Worm (Caenorhabditis elegans): ENCODE data around the gene T20F7.1.
"Not testable (repeated sequence)": the region's sequence is repeated elsewhere in the genome, so short reads cannot be mapped to it uniquely, and the experiment has no call there.

The T20F7.1 gene

DNA sequence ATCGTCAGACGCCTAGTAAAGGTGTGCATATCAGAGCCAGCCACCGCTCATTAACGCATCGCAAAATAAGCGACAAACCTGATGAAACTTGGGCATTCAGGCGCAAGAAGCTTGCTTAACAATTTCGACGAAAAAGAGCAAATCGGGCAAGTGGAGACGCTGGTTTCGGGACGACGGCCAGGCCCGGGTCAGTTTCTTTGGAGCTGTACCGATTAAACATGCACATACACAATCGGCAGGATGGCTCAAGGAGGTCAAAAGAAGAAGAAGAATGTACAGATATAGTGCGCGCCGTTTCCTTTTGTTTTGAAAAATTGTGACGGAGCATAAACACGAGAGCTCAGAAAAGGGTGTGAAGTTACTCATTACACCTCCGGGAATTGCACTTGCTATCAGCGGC is 46.2 kb upstream of the T20F7.1 start:
- TF ChIP-seq ama-1 (optimal IDR thresholded peaks at IDR 0.05): no peak
- no peak for TF ChIP-seq ama-1 (GFP tag; optimal IDR thresholded peaks at IDR 0.05)
- TF ChIP-seq dox-1 (GFP tag; IDR thresholded peaks at IDR 0.05): no peak
- TF ChIP-seq T26A5.8 (tag; optimal IDR thresholded peaks at IDR 0.05): no peak
- TF ChIP-seq die-1 (tag; optimal IDR thresholded peaks at IDR 0.05): no peak
- no peak for TF ChIP-seq atf-7 (tag; optimal IDR thresholded peaks at IDR 0.05)
- no peak for TF ChIP-seq madf-6 (GFP tag; IDR thresholded peaks at IDR 0.05)
- no peak for TF ChIP-seq K12H6.12 (tag; optimal IDR thresholded peaks at IDR 0.05)
- no peak for TF ChIP-seq somi-1 (GFP tag; optimal IDR thresholded peaks at IDR 0.05)
- TF ChIP-seq zfh-2 (GFP tag; conservative IDR thresholded peaks at IDR 0.05): no peak
- no peak for TF ChIP-seq nhr-90 (tag; optimal IDR thresholded peaks at IDR 0.05)
- TF ChIP-seq lin-54 (GFP tag; optimal IDR thresholded peaks at IDR 0.05): no peak
- TF ChIP-seq rec-8 (tag; optimal IDR thresholded peaks at IDR 0.05): no peak
- TF ChIP-seq chd-7 (tag; optimal IDR thresholded peaks at IDR 0.05): no peak
- TF ChIP-seq mes-4 (tag; optimal IDR thresholded peaks at IDR 0.05): no peak

DNA sequence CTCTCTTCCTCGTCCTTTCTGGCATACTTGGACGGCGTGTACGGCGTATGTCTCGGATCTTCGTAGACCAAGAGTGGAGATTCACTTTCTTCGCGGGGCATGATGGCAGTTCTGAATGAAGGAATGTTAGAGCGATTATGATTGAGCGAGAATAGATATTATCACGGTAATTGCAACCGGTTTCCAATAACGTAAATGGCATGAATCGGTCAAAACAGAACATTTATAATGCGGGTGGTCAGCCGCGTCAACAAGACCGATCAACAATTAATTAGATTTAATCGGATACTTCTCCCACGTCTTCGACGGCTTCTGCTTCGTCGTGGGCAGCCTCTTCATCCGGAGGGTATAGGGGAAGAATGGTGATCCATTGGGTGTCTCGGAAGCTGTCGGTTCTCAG is 38.0 kb upstream of the T20F7.1 start, which contains the start of gene F41G4.13:
TSS of gene F41G4.13 (minus strand) at position 101 of the 400 bp plus-strand sequence.
- TF ChIP-seq madf-8 (GFP tag; conservative IDR thresholded peaks at IDR 0.05); cebp-1 (GFP tag; IDR thresholded peaks at IDR 0.05); cebp-1 (tag; optimal IDR thresholded peaks at IDR 0.05); hrde-1 (tag; optimal IDR thresholded peaks at IDR 0.05; ENCODE audit: borderline replicate concordance): not testable (repeated sequence)

DNA sequence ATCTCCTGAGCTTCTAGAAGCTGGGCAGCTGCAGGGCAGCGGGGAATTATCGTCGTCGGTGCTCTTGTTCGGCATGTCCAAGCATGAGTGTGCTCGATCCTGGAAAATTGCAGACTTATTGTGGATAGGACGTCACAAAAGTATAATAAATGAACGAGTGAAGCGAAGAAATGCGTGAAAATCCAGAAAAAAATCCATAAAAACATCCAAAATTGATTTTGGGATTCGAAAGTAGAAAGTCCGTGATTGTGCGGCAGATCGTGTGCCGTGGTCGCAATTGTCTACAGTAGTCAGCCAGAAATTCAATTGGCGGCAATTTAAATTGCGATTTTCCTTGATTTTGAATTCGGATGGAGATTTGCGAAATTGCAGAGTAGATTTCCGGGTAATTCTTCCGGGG is 36.4 kb upstream of the T20F7.1 start, which contains the start of gene F41G4.7:
TSS of gene F41G4.7 (minus strand) at position 101 of the 400 bp plus-strand sequence.
- TF ChIP-seq cebp-1 (GFP tag; IDR thresholded peaks at IDR 0.05): no peak
- TF ChIP-seq cebp-1 (tag; optimal IDR thresholded peaks at IDR 0.05): no peak
- TF ChIP-seq mel-28 (tag; optimal IDR thresholded peaks at IDR 0.05; ENCODE audit: borderline replicate concordance): no peak
- TF ChIP-seq C17E4.6 (GFP tag; IDR thresholded peaks at IDR 0.05): no peak
- no peak for TF ChIP-seq B0019.2 (GFP tag; conservative IDR thresholded peaks at IDR 0.05)
- TF ChIP-seq F23B12.7 (tag; optimal IDR thresholded peaks at IDR 0.05; ENCODE audit: insufficient read depth): no peak
- no peak for TF ChIP-seq T26A5.8 (tag; optimal IDR thresholded peaks at IDR 0.05)

DNA sequence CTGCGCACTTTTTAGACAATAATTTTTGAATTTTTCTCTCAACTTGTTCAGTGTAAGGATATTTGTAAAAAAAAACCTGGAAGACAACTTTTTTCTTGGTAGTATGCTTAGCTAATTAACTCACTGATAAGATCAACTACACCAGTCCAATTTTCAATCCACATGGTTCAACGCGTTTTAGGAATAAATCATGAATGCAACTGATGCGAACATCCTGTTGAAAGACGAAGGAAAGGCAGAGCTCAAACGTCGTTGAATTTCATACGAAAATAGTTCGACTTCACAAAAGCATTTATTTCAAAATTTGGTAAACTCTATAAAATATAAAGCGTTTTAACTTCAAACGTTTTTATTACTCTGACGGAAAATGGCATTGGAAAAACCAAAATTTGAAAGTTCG is 32.0 kb upstream of the T20F7.1 start, which contains the start of gene dyla-1:
TSS of gene dyla-1 (plus strand) at position 301 of the 400 bp plus-strand sequence.
- no peak for TF ChIP-seq Y53F4B.3 (GFP tag; IDR thresholded peaks at IDR 0.05)
- no peak for TF ChIP-seq madf-10 (tag; optimal IDR thresholded peaks at IDR 0.05)
- TF ChIP-seq K11D2.4 (GFP tag; IDR thresholded peaks at IDR 0.05): no peak
- TF ChIP-seq gei-17 (GFP tag; optimal IDR thresholded peaks at IDR 0.05): no peak
- no peak for TF ChIP-seq zfh-2 (GFP tag; conservative IDR thresholded peaks at IDR 0.05)
- no peak for TF ChIP-seq egl-18 (GFP tag; IDR thresholded peaks at IDR 0.05)
- no peak for TF ChIP-seq lin-35 (GFP tag; optimal IDR thresholded peaks at IDR 0.05)
- no peak for TF ChIP-seq ztf-18 (tag; optimal IDR thresholded peaks at IDR 0.05)
- TF ChIP-seq unc-130 (GFP tag; optimal IDR thresholded peaks at IDR 0.05): no peak
- TF ChIP-seq lin-54 (GFP tag; optimal IDR thresholded peaks at IDR 0.05): no peak
- no peak for TF ChIP-seq Y56A3A.18 (GFP tag; IDR thresholded peaks at IDR 0.05)
- no peak for TF ChIP-seq dox-1 (GFP tag; IDR thresholded peaks at IDR 0.05)
- no peak for TF ChIP-seq rcor-1 (GFP tag; IDR thresholded peaks at IDR 0.05)
- no peak for TF ChIP-seq nhr-27 (tag; optimal IDR thresholded peaks at IDR 0.05)
- TF ChIP-seq attf-6 (GFP tag; IDR thresholded peaks at IDR 0.05): no peak
- no peak for TF ChIP-seq aptf-3 (GFP tag; IDR thresholded peaks at IDR 0.05)
